Worm (Caenorhabditis elegans) whole organism, L4 larva: ENCODE results near the gene top-3.

Experiments
- ZK546.5 ChIP-seq, 2 experiments: sonication (generic microtip); optimal IDR thresholded peaks; 2 replicates each; lab custom pipeline; 2017; ENCODE audit warnings: missing biosample characterization in 2 of 2, missing genetic modification characterization in 2 of 2
- cey-2 ChIP-seq: sonication (generic microtip); optimal IDR thresholded peaks from 3 replicates; lab custom pipeline; 2017; ENCODE audit warnings: missing genetic modification characterization, mild to moderate bottlenecking, missing compliant biosample characterization, antibody characterized with exemption, borderline replicate concordance; ENCODE audit not compliant: insufficient read depth
- egl-27 ChIP-seq: sonication (generic microtip); optimal IDR thresholded peaks from 3 replicates; lab custom pipeline; 2017; ENCODE audit warnings: missing biosample characterization, missing genetic modification reagents, missing genetic modification characterization
- fkh-10 ChIP-seq: fragments of 150-350 bp; optimal IDR thresholded peaks from 2 replicates; lab custom pipeline; 2014; ENCODE audit warnings: missing biosample characterization, missing genetic modification reagents, missing genetic modification characterization
- mep-1 ChIP-seq: fragments of 150-350 bp; sonication (generic microtip); optimal IDR thresholded peaks from 3 replicates; lab custom pipeline; 2014; ENCODE audit warnings: missing biosample characterization, missing genetic modification characterization
- nhr-11 ChIP-seq: fragments of 150-350 bp; optimal IDR thresholded peaks from 2 replicates; lab custom pipeline; 2014; ENCODE audit warnings: missing biosample characterization, missing genetic modification characterization
- pha-4 ChIP-seq, 2 experiments: fragments of 150-350 bp in 1 of 2; fragments of 200-800 bp in 1 of 2; sonication (Bioruptor generic) in 1 of 2; IDR thresholded peaks in 1 of 2; optimal IDR thresholded peaks in 1 of 2; 2 replicates each; pipeline versions ENCODE4 v1.3.6 to Lab custom; 2014 to 2022; ENCODE audit warnings: missing genetic modification characterization in 2 of 2, missing genetic modification reagents in 2 of 2, missing biosample characterization in 1 of 2, missing compliant biosample characterization in 1 of 2
- skn-1 ChIP-seq: fragments of 150-350 bp; optimal IDR thresholded peaks from 2 replicates; lab custom pipeline; 2014; ENCODE audit warnings: missing biosample characterization, missing genetic modification characterization
- unc-130 ChIP-seq: sonication (generic microtip); optimal IDR thresholded peaks from 2 replicates; lab custom pipeline; 2016; ENCODE audit warnings: missing genetic modification reagents, missing genetic modification characterization, missing compliant biosample characterization

DNA sequence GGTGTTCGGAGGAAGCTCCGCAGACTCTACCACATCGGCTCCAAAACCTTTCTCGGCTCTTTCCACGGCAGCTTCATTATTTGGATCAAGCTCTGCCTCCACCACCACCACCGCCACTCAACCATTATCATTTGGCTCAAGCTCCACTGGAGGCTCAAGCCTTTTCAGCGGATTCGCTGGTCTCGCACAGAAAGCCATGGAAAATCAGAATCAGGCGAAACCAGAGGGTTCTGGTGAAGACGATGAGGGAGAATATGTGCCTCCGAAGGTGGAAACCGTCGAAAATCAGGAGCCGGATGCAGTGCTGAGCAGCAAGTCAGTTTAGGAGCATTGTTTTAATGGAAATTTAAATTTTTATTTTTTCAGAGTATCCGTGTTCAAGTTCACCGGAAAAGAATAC is 42.9 kb downstream of the top-3 start:
- TF ChIP-seq ZK546.5 (tag; optimal IDR thresholded peaks at IDR 0.05; lab: Kevin White, UChicago): no peak
- no peak for TF ChIP-seq egl-27 (tag; lab: Kevin White, UChicago)
- no peak for TF ChIP-seq pha-4 (GFP tag; IDR thresholded peaks at IDR 0.05; lab: Robert Waterston, UW)
- TF ChIP-seq pha-4 (tag; optimal IDR thresholded peaks at IDR 0.05; lab: Kevin White, UChicago): no peak
- no peak for TF ChIP-seq mep-1 (tag; lab: Kevin White, UChicago)
- TF ChIP-seq nhr-11 (tag; lab: Kevin White, UChicago): no peak
- TF ChIP-seq skn-1: no peak
- no peak for TF ChIP-seq fkh-10
- TF ChIP-seq unc-130 (GFP tag; lab: Kevin White, UChicago): no peak
- TF ChIP-seq cey-2: no peak
